Fruit fly (Drosophila melanogaster) whole organism, embryonic: ENCODE measurements around the gene ast.

Source experiments
- CG10565 ChIP-seq: fragments of 200-800 bp; sonication (Bioruptor generic); optimal IDR thresholded peaks from 3 replicates; lab custom pipeline; 2016; ENCODE audit warnings: missing biosample characterization, mild to moderate bottlenecking, missing genetic modification characterization
- CG11398 ChIP-seq: fragments of 200-800 bp; sonication (Bioruptor generic); optimal IDR thresholded peaks from 2 replicates; lab custom pipeline; 2016; ENCODE audit warnings: missing biosample characterization, missing genetic modification characterization
- CG12155 ChIP-seq: fragments of 200-800 bp; sonication (Bioruptor generic); optimal IDR thresholded peaks from 3 replicates; lab custom pipeline; 2016; ENCODE audit warnings: missing biosample characterization, missing genetic modification characterization
- CG14441 ChIP-seq: fragments of 200-800 bp; sonication (Bioruptor generic); IDR thresholded peaks from 2 replicates; pipeline ENCODE4 v1.3.6; 2022; ENCODE audit warnings: missing biosample characterization, missing genetic modification characterization
- CG15073 ChIP-seq: fragments of 200-800 bp; sonication (Bioruptor generic); optimal IDR thresholded peaks from 2 replicates; lab custom pipeline; 2016; ENCODE audit warnings: missing biosample characterization, missing genetic modification characterization
- CG1647 ChIP-seq: fragments of 200-800 bp; sonication (Bioruptor generic); optimal IDR thresholded peaks from 3 replicates; lab custom pipeline; 2016; ENCODE audit warnings: missing biosample characterization, missing genetic modification characterization
- CG17385 ChIP-seq: fragments of 200-800 bp; sonication (Bioruptor generic); optimal IDR thresholded peaks from 3 replicates; lab custom pipeline; 2018; ENCODE audit warnings: missing biosample characterization, mild to moderate bottlenecking, missing genetic modification characterization
- CG1832 ChIP-seq: fragments of 200-800 bp; sonication (Bioruptor generic); optimal IDR thresholded peaks from 2 replicates; lab custom pipeline; 2017; ENCODE audit warnings: missing biosample characterization, mild to moderate bottlenecking, missing genetic modification characterization, inconsistent platforms
- CG2129 ChIP-seq: fragments of 200-800 bp; sonication (Bioruptor generic); IDR thresholded peaks from 2 replicates; pipeline ENCODE4 v1.3.6; 2022; ENCODE audit warnings: missing biosample characterization, missing genetic modification characterization; ENCODE audit not compliant: partially characterized antibody
- CG2199 ChIP-seq: fragments of 200-800 bp; sonication (Bioruptor generic); IDR thresholded peaks from 3 replicates; pipeline ENCODE4 v1.3.6; 2022; ENCODE audit warnings: missing biosample characterization, missing genetic modification characterization
- CG6791 ChIP-seq: fragments of 200-800 bp; sonication (Bioruptor generic); IDR thresholded peaks from 3 replicates; pipeline ENCODE4 v1.3.6; 2022; ENCODE audit warnings: missing biosample characterization, missing genetic modification characterization; ENCODE audit not compliant: partially characterized antibody
- CG7357 ChIP-seq: fragments of 200-800 bp; sonication (Bioruptor generic); IDR thresholded peaks from 3 replicates; pipeline ENCODE4 v1.3.6; 2022; ENCODE audit warnings: missing biosample characterization, missing genetic modification characterization
- CG7928 ChIP-seq: fragments of 200-800 bp; sonication (Bioruptor generic); optimal IDR thresholded peaks from 2 replicates; lab custom pipeline; 2017; ENCODE audit warnings: missing biosample characterization, mild to moderate bottlenecking, missing genetic modification characterization
- CG9797 ChIP-seq: fragments of 200-800 bp; sonication (Bioruptor generic); optimal IDR thresholded peaks from 3 replicates; lab custom pipeline; 2018; ENCODE audit warnings: missing biosample characterization, mild to moderate bottlenecking, missing genetic modification characterization
- Dfd ChIP-seq, 2 experiments: fragments of >200 bp; optimal IDR thresholded peaks; 2 replicates each; lab custom pipeline; 2017; ENCODE audit warnings: missing biosample characterization in 2 of 2, missing genetic modification characterization in 2 of 2
- Doc2 ChIP-seq: fragments of 200-800 bp; sonication (Bioruptor generic); IDR thresholded peaks from 2 replicates; pipeline ENCODE4 v1.3.6; 2022; ENCODE audit warnings: missing biosample characterization, missing genetic modification characterization
- Doc3 ChIP-seq: fragments of 200-800 bp; sonication (Bioruptor generic); IDR thresholded peaks from 3 replicates; pipeline ENCODE4 v1.3.6; 2022; ENCODE audit warnings: missing biosample characterization, missing genetic modification characterization; ENCODE audit not compliant: partially characterized antibody
- E2f1 ChIP-seq: fragments of 200-800 bp; sonication (Bioruptor generic); IDR thresholded peaks from 2 replicates; pipeline ENCODE4 v1.3.6; 2022; ENCODE audit warnings: missing biosample characterization, missing genetic modification characterization
- HLHmδ ChIP-seq: fragments of 200-800 bp; sonication (Bioruptor generic); optimal IDR thresholded peaks from 2 replicates; lab custom pipeline; 2018; ENCODE audit warnings: missing biosample characterization, mild to moderate bottlenecking, missing genetic modification characterization, moderate library complexity
- Hey ChIP-seq: fragments of 200-800 bp; sonication (Bioruptor generic); optimal IDR thresholded peaks from 3 replicates; lab custom pipeline; 2018; ENCODE audit warnings: missing biosample characterization, mild to moderate bottlenecking, missing genetic modification characterization
- Kr ChIP-seq: fragments of 200-800 bp; sonication (Bioruptor generic); optimal IDR thresholded peaks from 2 replicates; lab custom pipeline; 2017; ENCODE audit warnings: missing biosample characterization, mild to moderate bottlenecking, missing genetic modification characterization
- MESR4 ChIP-seq: fragments of 200-800 bp; sonication (Bioruptor generic); optimal IDR thresholded peaks from 2 replicates; lab custom pipeline; 2018; ENCODE audit warnings: missing biosample characterization, mild to moderate bottlenecking, missing genetic modification characterization, moderate library complexity
- Mrtf ChIP-seq: fragments of 200-800 bp; sonication (Bioruptor generic); IDR thresholded peaks from 3 replicates; pipeline ENCODE4 v1.3.6; 2022; ENCODE audit warnings: missing biosample characterization, missing genetic modification characterization
- Neu2 ChIP-seq: fragments of 200-800 bp; sonication (Bioruptor generic); optimal IDR thresholded peaks from 3 replicates; lab custom pipeline; 2016; ENCODE audit warnings: missing biosample characterization, missing genetic modification characterization, borderline replicate concordance
- Oli ChIP-seq: fragments of 200-800 bp; sonication (Bioruptor generic); optimal IDR thresholded peaks from 2 replicates; lab custom pipeline; 2018; ENCODE audit warnings: missing biosample characterization, mild to moderate bottlenecking, missing genetic modification characterization, moderate library complexity
- Ptx1 ChIP-seq: fragments of 200-800 bp; sonication (Bioruptor generic); IDR thresholded peaks from 2 replicates; pipeline ENCODE4 v1.3.6; 2022; ENCODE audit warnings: missing biosample characterization, missing genetic modification characterization
- Sry-δ ChIP-seq: fragments of 200-800 bp; sonication (Bioruptor generic); optimal IDR thresholded peaks from 2 replicates; lab custom pipeline; 2016; ENCODE audit warnings: missing biosample characterization, missing genetic modification characterization
- Ssrp ChIP-seq: fragments of 200-800 bp; sonication (Bioruptor generic); optimal IDR thresholded peaks from 2 replicates; lab custom pipeline; 2018; ENCODE audit warnings: missing biosample characterization, mild to moderate bottlenecking, missing genetic modification characterization, moderate library complexity
- Trl ChIP-seq, 3 experiments: fragments of >200 bp in 2 of 3; fragments of 200-800 bp in 1 of 3; sonication (Bioruptor generic) in 1 of 3; optimal IDR thresholded peaks; 2 replicates in 1 of 3; 3 replicates in 2 of 3; lab custom pipeline; 2016 to 2017; ENCODE audit warnings: missing biosample characterization in 1 of 3, missing genetic modification characterization in 1 of 3
- YL-1 ChIP-seq: fragments of 200-800 bp; sonication (Bioruptor generic); optimal IDR thresholded peaks from 3 replicates; lab custom pipeline; 2017; ENCODE audit warnings: missing biosample characterization, mild to moderate bottlenecking, missing genetic modification characterization
- ab ChIP-seq: fragments of 200-800 bp; sonication (Bioruptor generic); optimal IDR thresholded peaks from 2 replicates; lab custom pipeline; 2016; ENCODE audit warnings: missing biosample characterization, missing genetic modification characterization
- chm ChIP-seq: fragments of 200-800 bp; sonication (Bioruptor generic); IDR thresholded peaks from 2 replicates; pipeline ENCODE4 v1.3.6; 2022; ENCODE audit warnings: missing biosample characterization, missing genetic modification characterization
- fd3F ChIP-seq: fragments of 200-800 bp; sonication (Bioruptor generic); optimal IDR thresholded peaks from 2 replicates; lab custom pipeline; 2018; ENCODE audit warnings: missing biosample characterization, mild to moderate bottlenecking, missing genetic modification characterization, moderate library complexity
- gcm ChIP-seq: fragments of 200-800 bp; sonication (Bioruptor generic); optimal IDR thresholded peaks from 2 replicates; lab custom pipeline; 2019; ENCODE audit warnings: missing biosample characterization, mild to moderate bottlenecking, missing genetic modification characterization, moderate library complexity
- gem ChIP-seq: fragments of 200-800 bp; sonication (Bioruptor generic); optimal IDR thresholded peaks from 2 replicates; lab custom pipeline; 2019; ENCODE audit warnings: missing biosample characterization, mild to moderate bottlenecking, missing genetic modification characterization, moderate library complexity
- her ChIP-seq: fragments of 200-800 bp; sonication (Bioruptor generic); optimal IDR thresholded peaks from 2 replicates; lab custom pipeline; 2016; ENCODE audit warnings: missing biosample characterization, missing genetic modification characterization
- insv ChIP-seq, 2 experiments: fragments of 200-800 bp; sonication (Bioruptor generic); optimal IDR thresholded peaks; 3 replicates each; lab custom pipeline; 2016 to 2018; ENCODE audit warnings: missing biosample characterization in 2 of 2, missing genetic modification characterization in 2 of 2
- lmd ChIP-seq: fragments of 200-800 bp; sonication (Bioruptor generic); IDR thresholded peaks from 2 replicates; pipeline ENCODE4 v1.3.6; 2022; ENCODE audit warnings: missing biosample characterization, missing genetic modification characterization
- lola ChIP-seq, 3 experiments: fragments of >200 bp in 2 of 3; fragments of 200-800 bp in 1 of 3; sonication (Bioruptor generic) in 1 of 3; optimal IDR thresholded peaks; 2 replicates each; lab custom pipeline; 2017 to 2019; ENCODE audit warnings: missing biosample characterization in 3 of 3, missing genetic modification characterization in 3 of 3, mild to moderate bottlenecking in 1 of 3, moderate library complexity in 1 of 3
- luna ChIP-seq: fragments of 200-800 bp; sonication (Bioruptor generic); optimal IDR thresholded peaks from 2 replicates; lab custom pipeline; 2016; ENCODE audit warnings: missing biosample characterization, missing genetic modification characterization
- nmo ChIP-seq: fragments of 200-800 bp; sonication (Bioruptor generic); optimal IDR thresholded peaks from 2 replicates; lab custom pipeline; 2018; ENCODE audit warnings: missing biosample characterization, mild to moderate bottlenecking, missing genetic modification characterization, moderate library complexity
- onecut ChIP-seq: fragments of 200-800 bp; sonication (Bioruptor generic); IDR thresholded peaks from 2 replicates; pipeline ENCODE4 v1.3.6; 2022; ENCODE audit warnings: missing biosample characterization, missing genetic modification characterization
- prd ChIP-seq, 3 experiments: fragments of >200 bp in 2 of 3; fragments of 200-800 bp in 1 of 3; sonication (Bioruptor generic) in 1 of 3; optimal IDR thresholded peaks in 2 of 3; IDR thresholded peaks in 1 of 3; 2 replicates in 2 of 3; 3 replicates in 1 of 3; pipeline versions ENCODE4 v1.3.6 to Lab custom; 2017 to 2022; ENCODE audit warnings: missing biosample characterization in 1 of 3, missing genetic modification characterization in 1 of 3
- psq ChIP-seq: fragments of 200-800 bp; sonication (Bioruptor generic); optimal IDR thresholded peaks from 2 replicates; lab custom pipeline; 2017; ENCODE audit warnings: missing biosample characterization, missing genetic modification characterization
- ro ChIP-seq: fragments of 200-800 bp; sonication (Bioruptor generic); IDR thresholded peaks from 2 replicates; pipeline ENCODE4 v1.3.6; 2022; ENCODE audit warnings: missing biosample characterization, missing genetic modification characterization
- sens ChIP-seq: fragments of 200-800 bp; sonication (Bioruptor generic); peaks from one replicate; lab custom pipeline; 2016; ENCODE audit warnings: missing biosample characterization, missing genetic modification characterization
- slou ChIP-seq: fragments of 200-800 bp; sonication (Bioruptor generic); optimal IDR thresholded peaks from 3 replicates; lab custom pipeline; 2016; ENCODE audit warnings: missing biosample characterization, missing genetic modification characterization
- tll ChIP-seq, 2 experiments: fragments of 200-800 bp in 1 of 2; fragments of >200 bp in 1 of 2; sonication (Bioruptor generic) in 1 of 2; optimal IDR thresholded peaks; 2 replicates each; lab custom pipeline; 2017 to 2019; ENCODE audit warnings: missing biosample characterization in 2 of 2, missing genetic modification characterization in 2 of 2, mild to moderate bottlenecking in 1 of 2, moderate library complexity in 1 of 2
- wor ChIP-seq: fragments of 200-800 bp; sonication (Bioruptor generic); IDR thresholded peaks from 2 replicates; pipeline ENCODE4 v1.3.6; 2022; ENCODE audit warnings: missing biosample characterization, missing genetic modification characterization

The ast gene

DNA sequence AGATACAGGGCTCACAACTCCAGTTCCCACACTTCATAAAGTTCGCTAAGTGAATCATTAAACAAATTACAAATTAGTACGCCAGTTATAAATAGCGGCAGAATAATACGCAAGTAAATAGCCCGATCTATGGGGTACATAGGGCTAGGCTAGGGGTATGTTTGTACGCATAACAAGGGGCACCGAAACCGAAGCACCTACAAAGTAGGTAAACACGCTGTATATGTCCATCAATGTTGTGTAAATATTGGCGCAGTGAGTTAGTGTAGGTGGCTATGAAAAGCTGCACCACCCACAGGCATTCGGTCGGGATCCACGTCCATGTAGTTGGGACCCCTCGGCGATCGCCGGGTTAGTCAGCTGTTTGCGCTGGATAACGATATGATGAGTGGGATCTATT, 5.6 kb upstream of the ast start (continued):
- no peak for TF ChIP-seq CG6791 (GFP tag; lab: Robert Waterston, UW)
- TF ChIP-seq gem (tag; lab: Kevin White, UChicago), result peak; percentile 91
- no peak for TF ChIP-seq Dfd (GFP tag; optimal IDR thresholded peaks at IDR 0.05; lab: Kevin White, UChicago)
- TF ChIP-seq CG15073, result peak; percentile 14
- TF ChIP-seq psq (GFP tag; lab: Kevin White, UChicago), result peak; percentile 87
- TF ChIP-seq Oli (tag; lab: Kevin White, UChicago), result peak; percentile 71
- peak; percentile 69 for TF ChIP-seq Sry-δ
- TF ChIP-seq CG7357 (GFP tag; lab: Robert Waterston, UW), result peak; percentile 69
- peak; percentile 92 for TF ChIP-seq onecut (GFP tag; lab: Robert Waterston, UW)
- TF ChIP-seq ro, result peak; percentile 59
- TF ChIP-seq MESR4, result peak; percentile 63
- TF ChIP-seq luna, result peak; percentile 66
- TF ChIP-seq E2f1, result peak; percentile 83
- no peak for TF ChIP-seq CG1832
- TF ChIP-seq tll (GFP tag; optimal IDR thresholded peaks at IDR 0.05; lab: Kevin White, UChicago), result peak in 1 of 2 experiments; percentile 22
- peak; percentile 59 for TF ChIP-seq CG9797
- TF ChIP-seq CG17385 (GFP tag; lab: Kevin White, UChicago), result peak; percentile 82
- peak; percentile 98 for TF ChIP-seq sens (GFP tag; lab: Kevin White, UChicago)
- TF ChIP-seq her, result peak; percentile 91
- TF ChIP-seq Mrtf (GFP tag; lab: Robert Waterston, UW), result peak; percentile 71; the same call in 1 of the 3 replicates
- peak; percentile 58; the same call in 1 of the 2 replicates for TF ChIP-seq wor
- TF ChIP-seq lmd, result peak; percentile 56
- TF ChIP-seq Kr (GFP tag; lab: Kevin White, UChicago), result peak; percentile 98
- TF ChIP-seq CG11398 (GFP tag; lab: Kevin White, UChicago), result peak; percentile 97
- peak; percentile 99 for TF ChIP-seq HLHmδ (GFP tag; lab: Kevin White, UChicago)
- TF ChIP-seq lola (GFP tag; optimal IDR thresholded peaks at IDR 0.05; lab: Kevin White, UChicago), result peak in 1 of 3 experiments; percentile 87
- peak; percentile 83; the same call in 1 of the 3 replicates for TF ChIP-seq CG2199 (GFP tag; lab: Robert Waterston, UW)
- TF ChIP-seq CG2129 (GFP tag; lab: Robert Waterston, UW), result no peak
- TF ChIP-seq prd (optimal IDR thresholded peaks at IDR 0.05; lab: Kevin White, UChicago), result no peak
- peak; percentile 77 for TF ChIP-seq prd (GFP tag; IDR thresholded peaks at IDR 0.05; lab: Robert Waterston, UW)
- peak; percentile 94 for TF ChIP-seq gcm (GFP tag; lab: Kevin White, UChicago)
- peak; percentile 83 for TF ChIP-seq CG10565 (GFP tag; lab: Kevin White, UChicago)
- TF ChIP-seq Doc2 (GFP tag; lab: Robert Waterston, UW), result no peak
- TF ChIP-seq Ptx1, result peak; percentile 74
- TF ChIP-seq insv (GFP tag; optimal IDR thresholded peaks at IDR 0.05; lab: Kevin White, UChicago), result peak; percentile 54 to 72
- TF ChIP-seq slou (GFP tag; lab: Kevin White, UChicago), result peak; percentile 91
- peak; percentile 96 for TF ChIP-seq chm (GFP tag; lab: Robert Waterston, UW)
- TF ChIP-seq CG12155 (GFP tag; lab: Kevin White, UChicago), result peak; percentile 80
- TF ChIP-seq CG14441 (GFP tag; lab: Robert Waterston, UW), result peak; percentile 81
- TF ChIP-seq Hey (tag; lab: Kevin White, UChicago), result peak; percentile 94
- TF ChIP-seq Trl (optimal IDR thresholded peaks at IDR 0.05; lab: Kevin White, UChicago), result no peak
- peak; percentile 97 for TF ChIP-seq Trl (GFP tag; optimal IDR thresholded peaks at IDR 0.05; lab: Kevin White, UChicago)
- peak; percentile 74 for TF ChIP-seq CG7928
- TF ChIP-seq CG1647 (GFP tag; lab: Kevin White, UChicago), result peak; percentile 94
- peak; percentile 35 for TF ChIP-seq Ssrp (tag; lab: Kevin White, UChicago)
- peak; percentile 18 for TF ChIP-seq ab (GFP tag; lab: Kevin White, UChicago)
- peak; percentile 56 for TF ChIP-seq nmo (GFP tag; lab: Kevin White, UChicago)
- TF ChIP-seq Doc3 (GFP tag; lab: Robert Waterston, UW), result no peak
- peak; percentile 54 for TF ChIP-seq Neu2 (GFP tag; lab: Kevin White, UChicago)
- peak; percentile 85 for TF ChIP-seq fd3F (GFP tag; lab: Kevin White, UChicago)
- peak; percentile 97 for TF ChIP-seq YL-1 (GFP tag; lab: Kevin White, UChicago)
